Worm (Caenorhabditis elegans): ENCODE measurements around the gene Y105C5A.13.

ce11 chrIV:15617667-15618066, 23.4 kb upstream of the Y105C5A.13 start:
- TF ChIP-seq pha-2 (tag; optimal IDR thresholded peaks at IDR 0.05), result no peak
- TF ChIP-seq K09A11.1 (tag; optimal IDR thresholded peaks at IDR 0.05; ENCODE audit: insufficient read depth), result no peak
- TF ChIP-seq T23F11.4 (GFP tag; optimal IDR thresholded peaks at IDR 0.05), result no peak
- no peak for TF ChIP-seq C38D4.7 (GFP tag; optimal IDR thresholded peaks at IDR 0.05)
- TF ChIP-seq lin-11 (tag; optimal IDR thresholded peaks at IDR 0.05), result no peak
- no peak for TF ChIP-seq ahr-1 (tag; optimal IDR thresholded peaks at IDR 0.05)

Measured in whole organism, late embryonic.